Fruit fly (Drosophila melanogaster): ENCODE results near the gene et.
A peak's percentile ranks its signal among the peaks of the same experiment; 100 is the strongest.

Gene et

DNA sequence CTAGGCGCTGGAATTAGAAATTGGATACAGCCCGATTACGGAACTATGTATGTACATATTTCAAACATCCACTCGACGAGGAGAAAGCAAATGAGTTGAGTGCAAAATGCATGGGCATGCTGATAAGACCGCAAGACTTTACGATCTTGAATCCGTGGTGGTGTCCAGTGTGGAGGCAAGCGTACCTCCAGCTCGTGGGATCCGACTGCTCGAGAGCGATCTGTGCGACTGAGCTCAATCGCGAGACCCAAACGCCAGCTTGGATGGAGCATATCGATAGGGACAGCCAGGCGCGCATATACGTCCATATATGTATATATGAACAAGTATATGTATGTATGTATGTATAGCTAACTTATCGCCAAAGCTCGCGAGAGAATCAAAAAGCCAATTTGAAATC lies at the start of gene et:
et (minus strand) TSS at position 230 of the 400 bp plus-strand sequence.
- no peak for TF ChIP-seq EcR (GFP tag; optimal IDR thresholded peaks at IDR 0.05)
- no peak for TF ChIP-seq Dll (optimal IDR thresholded peaks at IDR 0.05)
- TF ChIP-seq psq (optimal IDR thresholded peaks at IDR 0.05), result no peak
- TF ChIP-seq pan (optimal IDR thresholded peaks at IDR 0.05), result no peak
- TF ChIP-seq usp (GFP tag; optimal IDR thresholded peaks at IDR 0.05), result no peak
- TF ChIP-seq CG8478 (optimal IDR thresholded peaks at IDR 0.05), result no peak

DNA sequence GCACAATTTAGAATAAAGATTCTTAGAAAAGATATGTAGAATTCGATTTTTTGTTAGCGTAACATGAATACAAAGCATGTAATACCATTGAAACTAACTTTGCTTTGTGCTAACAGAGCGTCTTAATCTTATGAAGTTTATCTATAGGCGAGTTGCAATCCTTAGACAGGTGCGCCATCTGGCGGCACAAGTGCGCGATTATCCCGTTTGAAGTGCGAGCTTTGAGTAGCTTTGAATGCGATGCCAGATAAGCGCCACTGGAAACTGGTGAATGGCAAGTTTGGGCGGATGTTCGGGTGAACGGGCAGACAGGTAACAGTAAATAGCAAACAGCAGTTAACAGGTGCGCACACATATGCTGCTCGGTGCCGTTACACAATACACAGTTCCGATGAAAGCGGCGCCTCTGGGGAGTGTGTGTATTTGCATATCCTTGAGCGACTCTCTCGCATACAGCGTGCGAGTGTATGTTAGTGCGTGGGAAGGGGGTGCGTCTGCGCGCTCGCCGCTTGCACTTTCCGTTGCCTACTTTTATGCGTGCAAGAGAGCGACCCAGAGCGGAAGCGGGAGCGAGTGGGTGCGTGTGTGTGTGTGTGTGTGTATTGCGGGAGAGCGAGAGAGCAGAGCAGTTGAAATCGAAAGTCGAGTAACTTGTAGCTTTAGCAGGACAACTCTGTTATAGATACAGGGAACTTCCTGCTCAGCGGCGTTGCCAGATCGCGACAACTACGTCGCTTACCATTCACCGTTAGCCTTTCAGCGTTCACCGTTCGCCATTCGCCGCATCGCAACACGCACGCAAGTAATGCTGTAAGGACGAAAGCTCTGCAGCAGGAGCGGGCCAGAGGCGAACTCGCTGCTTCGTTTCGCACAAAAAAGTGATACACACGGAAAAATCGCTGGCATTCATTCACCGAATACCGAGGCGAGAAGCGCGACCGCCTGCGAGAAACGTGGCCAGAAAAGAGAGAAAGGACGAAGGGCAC lies 42.6 kb upstream of the et start, which contains the start of gene CG12531:
CG12531 (plus strand) TSS at position 936 of the 986 bp plus-strand sequence.
- no peak for TF ChIP-seq CG8478 (optimal IDR thresholded peaks at IDR 0.05)
- TF ChIP-seq usp (GFP tag; optimal IDR thresholded peaks at IDR 0.05), result no peak
- no peak for TF ChIP-seq psq (optimal IDR thresholded peaks at IDR 0.05)
- no peak for TF ChIP-seq Dll (optimal IDR thresholded peaks at IDR 0.05)
- no peak for TF ChIP-seq pan (optimal IDR thresholded peaks at IDR 0.05)
- no peak for TF ChIP-seq EcR (GFP tag; optimal IDR thresholded peaks at IDR 0.05)

DNA sequence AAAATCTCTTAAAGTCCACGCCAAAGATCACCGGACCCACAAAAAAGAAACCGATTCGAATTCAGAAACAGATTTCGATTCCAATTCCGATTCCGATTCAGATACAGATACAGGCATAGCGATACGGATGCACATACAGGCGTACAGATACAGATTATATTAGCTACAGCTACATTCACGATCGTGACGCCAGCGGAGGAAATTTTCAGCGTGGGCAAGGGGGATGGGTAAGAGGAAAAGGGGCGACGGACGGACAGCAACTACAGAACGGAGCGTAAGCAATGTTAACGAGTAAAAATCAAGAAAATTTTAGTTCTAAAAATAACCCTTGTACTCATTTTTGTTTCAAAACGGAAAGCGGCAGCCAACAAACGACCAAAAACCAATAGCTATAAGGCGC lies 41.4 kb upstream of the et start:
- TF ChIP-seq usp (GFP tag; optimal IDR thresholded peaks at IDR 0.05), result no peak
- TF ChIP-seq pan (optimal IDR thresholded peaks at IDR 0.05), result no peak
- no peak for TF ChIP-seq psq (optimal IDR thresholded peaks at IDR 0.05)
- no peak for TF ChIP-seq CG8478 (optimal IDR thresholded peaks at IDR 0.05)
- no peak for TF ChIP-seq Dll (optimal IDR thresholded peaks at IDR 0.05)

DNA sequence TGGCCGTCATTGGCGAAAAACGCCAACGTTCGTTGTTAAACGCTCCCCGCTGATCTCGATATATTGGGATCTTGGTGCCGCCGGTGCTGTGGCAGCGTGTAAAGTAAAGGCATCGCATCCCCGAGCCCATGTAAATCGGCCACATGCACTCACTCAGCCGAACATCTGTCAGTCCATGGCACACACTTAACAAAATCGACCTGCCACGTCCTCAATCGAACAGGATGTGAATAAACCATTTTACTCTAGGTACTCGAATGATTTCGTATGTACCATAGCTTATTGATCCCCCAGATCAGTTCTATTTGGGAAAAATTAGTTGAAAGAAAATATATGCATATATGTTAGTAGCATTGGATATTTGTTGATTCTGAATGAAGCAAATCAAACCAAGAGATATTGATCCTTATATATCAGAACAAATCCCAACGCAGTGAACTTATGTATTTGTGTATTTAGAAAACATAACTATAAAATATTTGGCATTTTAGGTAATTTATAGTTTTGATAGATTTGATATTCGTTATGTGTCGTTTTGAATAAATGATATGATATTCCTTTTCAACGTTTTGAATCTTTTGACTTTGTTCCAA lies 40.7 kb upstream of the et start:
- TF ChIP-seq usp (GFP tag; optimal IDR thresholded peaks at IDR 0.05) (no peak), CG8478 (optimal IDR thresholded peaks at IDR 0.05) (no peak), EcR (GFP tag; optimal IDR thresholded peaks at IDR 0.05) (no peak), psq (optimal IDR thresholded peaks at IDR 0.05) (no peak), pan (optimal IDR thresholded peaks at IDR 0.05) (no peak), Dll (optimal IDR thresholded peaks at IDR 0.05) (no peak)

DNA sequence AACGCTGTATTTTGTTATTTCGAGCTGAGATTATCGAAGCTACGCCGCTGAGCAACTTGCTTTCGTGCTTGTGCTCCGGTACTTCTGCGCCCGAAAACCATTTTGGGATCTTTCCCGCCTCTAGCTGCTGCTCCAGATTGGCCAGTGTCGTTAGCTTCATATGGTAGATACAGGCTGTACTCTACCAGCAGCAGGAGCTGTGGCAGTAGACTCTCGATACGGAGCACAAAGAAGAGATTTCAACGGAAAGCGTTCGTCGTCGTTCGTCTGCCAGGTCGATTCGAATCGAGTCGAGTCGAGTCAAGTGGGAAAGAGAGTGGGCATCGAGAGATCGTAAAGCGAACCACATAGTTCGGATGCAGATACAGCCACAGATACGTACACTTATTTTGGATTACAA lies 39.1 kb upstream of the et start:
- TF ChIP-seq CG8478 (optimal IDR thresholded peaks at IDR 0.05) (no peak), pan (optimal IDR thresholded peaks at IDR 0.05) (no peak)

DNA sequence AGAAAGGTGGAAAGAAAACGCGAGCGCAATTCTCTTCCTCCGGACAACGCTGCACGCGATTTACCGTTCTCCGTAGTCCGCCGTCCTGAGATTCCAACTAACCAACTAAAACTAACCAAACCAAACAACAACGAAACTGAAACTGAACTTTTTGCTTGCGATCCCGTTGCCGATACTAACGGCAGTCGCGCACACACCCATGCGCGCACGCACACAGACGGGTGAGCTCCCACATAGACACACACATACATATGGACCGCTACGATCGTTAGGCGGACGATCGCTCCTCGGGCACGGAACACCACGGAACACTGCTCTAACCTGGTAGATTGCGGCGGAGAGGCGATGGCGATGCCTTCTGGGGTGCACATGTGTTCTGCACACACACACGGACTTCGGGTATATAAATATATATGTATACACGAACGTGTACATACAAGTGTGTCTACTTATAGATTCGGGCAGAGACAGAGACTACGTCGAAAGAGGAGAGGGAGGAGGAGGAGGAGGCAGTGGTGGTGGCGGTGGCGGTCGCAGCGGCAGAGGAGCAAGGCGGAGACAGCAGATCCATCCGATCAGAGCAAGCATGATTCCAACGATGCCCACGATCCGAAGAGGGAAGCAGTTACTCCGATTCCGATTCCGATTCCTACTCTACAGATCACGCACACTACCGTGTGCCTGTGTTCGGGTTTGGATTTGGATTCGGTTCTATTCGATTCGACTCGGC lies 37.4 kb upstream of the et start, which contains the start of gene meso18E:
meso18E (minus strand) TSS at position 148 of the 730 bp plus-strand sequence.
- TF ChIP-seq CG8478 (optimal IDR thresholded peaks at IDR 0.05) (no peak), EcR (GFP tag; optimal IDR thresholded peaks at IDR 0.05) (no peak), usp (GFP tag; optimal IDR thresholded peaks at IDR 0.05) (no peak), psq (optimal IDR thresholded peaks at IDR 0.05) (no peak), Dll (optimal IDR thresholded peaks at IDR 0.05) (no peak), pan (optimal IDR thresholded peaks at IDR 0.05) (no peak)

DNA sequence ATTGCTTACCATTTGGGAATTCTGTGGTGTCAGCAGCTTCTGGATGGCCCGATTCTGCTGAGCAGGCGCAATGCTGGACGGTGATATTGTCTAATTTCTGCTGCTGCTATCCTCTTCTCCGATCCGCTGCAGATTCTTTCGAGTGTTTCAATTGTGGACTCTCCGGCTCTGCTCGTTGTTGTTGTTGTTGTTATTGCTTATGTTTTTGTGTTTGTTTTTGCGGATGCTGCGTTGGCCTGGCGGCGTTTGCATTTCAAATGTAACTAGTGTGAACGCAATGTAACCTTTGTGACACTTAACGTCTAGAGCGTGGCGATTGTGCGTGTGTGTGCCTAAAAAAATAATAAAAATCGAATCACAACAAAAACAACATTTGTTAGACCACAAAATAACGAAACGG lies 36.2 kb upstream of the et start:
- TF ChIP-seq EcR (GFP tag; optimal IDR thresholded peaks at IDR 0.05), result no peak

DNA sequence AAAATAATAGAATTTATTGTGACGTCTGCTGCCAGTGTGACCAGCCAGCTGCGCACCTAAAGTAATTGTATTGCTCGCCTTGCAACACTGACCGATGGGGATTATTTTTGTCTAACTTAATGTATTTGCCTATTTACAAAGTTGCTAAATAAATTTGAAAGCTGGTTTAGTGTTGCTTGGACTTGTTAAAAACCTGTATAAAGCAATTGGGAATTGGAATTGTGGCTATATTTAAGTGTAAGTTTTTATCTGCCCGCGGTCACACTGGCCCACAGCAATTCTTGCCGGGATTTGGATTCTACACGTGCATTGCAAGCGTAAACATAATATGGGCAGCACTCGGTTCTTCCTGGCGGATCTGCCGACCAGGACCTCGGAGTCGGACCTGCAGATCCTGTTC lies 28.4 kb upstream of the et start, which contains the start of the genes CG14230 and CG14232:
CG14230 (plus strand) TSS at position 94 of the 400 bp plus-strand sequence.
CG14232 (minus strand) TSS at position 177 of the 400 bp plus-strand sequence.
- TF ChIP-seq pan (optimal IDR thresholded peaks at IDR 0.05), result no peak
- TF ChIP-seq psq (optimal IDR thresholded peaks at IDR 0.05), result no peak
- no peak for TF ChIP-seq Dll (optimal IDR thresholded peaks at IDR 0.05)
- no peak for TF ChIP-seq CG8478 (optimal IDR thresholded peaks at IDR 0.05)
- no peak for TF ChIP-seq usp (GFP tag; optimal IDR thresholded peaks at IDR 0.05)
- TF ChIP-seq EcR (GFP tag; optimal IDR thresholded peaks at IDR 0.05), result no peak

DNA sequence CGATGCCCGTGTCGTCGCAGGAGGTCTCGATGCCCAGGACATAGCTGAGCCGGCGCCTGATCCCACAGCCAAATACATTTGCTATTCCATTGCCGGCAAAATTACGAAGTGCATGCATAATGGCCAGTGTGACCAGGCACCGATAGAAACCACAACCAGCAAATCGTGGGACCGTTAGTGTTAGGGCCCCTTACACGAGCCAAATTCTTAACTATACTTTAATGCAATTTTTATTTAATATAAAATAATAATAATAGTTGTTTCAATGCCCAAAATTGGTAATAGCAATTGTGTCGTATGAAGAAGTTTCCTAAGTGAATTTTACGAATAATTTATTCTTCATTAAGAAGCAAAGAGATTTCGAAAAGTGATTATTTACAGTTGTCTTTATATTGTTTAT lies 25.9 kb upstream of the et start, which contains the start of gene Tcs4:
Tcs4 (minus strand) TSS at position 145 of the 400 bp plus-strand sequence.
- TF ChIP-seq pan (optimal IDR thresholded peaks at IDR 0.05) (no peak), psq (optimal IDR thresholded peaks at IDR 0.05) (no peak), EcR (GFP tag; optimal IDR thresholded peaks at IDR 0.05) (no peak), CG8478 (optimal IDR thresholded peaks at IDR 0.05) (no peak), Dll (optimal IDR thresholded peaks at IDR 0.05) (no peak), usp (GFP tag; optimal IDR thresholded peaks at IDR 0.05) (no peak)

DNA sequence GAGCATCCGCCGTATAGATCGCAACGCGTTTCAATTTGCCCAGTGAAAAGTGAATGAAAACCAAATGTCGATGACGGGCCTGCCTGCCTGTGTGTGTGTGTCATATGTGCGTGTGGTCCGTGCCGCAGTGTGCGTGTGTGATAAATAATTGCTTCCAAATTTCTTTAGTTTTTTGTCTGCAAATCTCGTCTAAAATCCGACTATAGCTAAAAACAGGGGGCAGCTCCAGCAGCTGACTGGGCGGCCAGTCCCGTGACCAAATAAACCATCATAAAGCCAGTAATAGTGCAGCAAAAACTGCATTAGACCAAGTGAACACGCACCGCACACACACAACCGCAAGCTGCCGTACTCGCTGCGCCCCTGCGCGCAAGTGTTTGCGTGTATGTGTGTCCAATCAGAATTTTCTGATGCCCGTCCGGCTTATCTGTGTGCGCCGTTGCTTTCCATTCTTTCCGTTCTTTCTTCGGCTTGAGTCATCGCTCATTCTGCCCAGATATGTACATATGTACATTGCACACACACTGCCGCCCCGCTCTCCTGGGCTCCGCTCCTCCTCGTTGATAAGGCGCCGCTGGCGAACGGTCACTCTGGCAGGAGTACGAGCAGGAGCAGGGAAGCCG lies 21.7 kb upstream of the et start:
- no peak for TF ChIP-seq psq (optimal IDR thresholded peaks at IDR 0.05)
- TF ChIP-seq CG8478 (optimal IDR thresholded peaks at IDR 0.05), result peak; percentile 6
- TF ChIP-seq Dll (optimal IDR thresholded peaks at IDR 0.05), result peak; percentile 12

DNA sequence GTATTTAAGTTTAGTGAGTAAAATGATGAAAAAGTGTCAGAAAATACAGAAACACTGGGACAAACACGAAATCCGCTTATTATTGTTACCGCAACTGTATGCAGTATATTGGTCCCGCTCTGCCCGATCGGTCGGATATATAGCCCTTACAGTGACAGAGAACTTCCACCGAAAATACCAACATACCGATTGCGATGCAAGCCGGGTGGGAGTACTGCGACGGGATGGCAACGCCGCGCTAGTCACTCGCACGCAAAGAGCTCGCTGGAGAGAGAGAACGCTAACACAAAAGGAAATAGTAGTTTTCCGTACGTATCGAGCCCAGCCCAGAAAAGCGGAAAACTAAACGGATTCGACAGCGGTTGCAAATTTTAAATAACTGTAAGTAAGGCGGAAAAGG lies 21.2 kb upstream of the et start, which contains the start of gene Cdc42:
Cdc42 (plus strand) TSS at position 247 of the 400 bp plus-strand sequence.
- no peak for TF ChIP-seq CG8478 (optimal IDR thresholded peaks at IDR 0.05)
- TF ChIP-seq psq (optimal IDR thresholded peaks at IDR 0.05), result no peak
- no peak for TF ChIP-seq pan (optimal IDR thresholded peaks at IDR 0.05)
- TF ChIP-seq EcR (GFP tag; optimal IDR thresholded peaks at IDR 0.05), result no peak
- no peak for TF ChIP-seq usp (GFP tag; optimal IDR thresholded peaks at IDR 0.05)
- TF ChIP-seq Dll (optimal IDR thresholded peaks at IDR 0.05), result no peak
